Worm (Caenorhabditis elegans) whole organism, young adult: ENCODE measurements around the gene spr-3.

Source experiments
- T26A5.8 ChIP-seq: sonication (generic microtip); optimal IDR thresholded peaks from 2 replicates; lab custom pipeline; 2016; ENCODE audit warnings: missing genetic modification characterization, missing compliant biosample characterization
- Y79H2A.3 ChIP-seq: fragments of 200-800 bp; sonication (Bioruptor generic); conservative IDR thresholded peaks from 2 replicates; pipeline ENCODE4 v1.3.6; 2022; ENCODE audit warnings: missing genetic modification reagents, missing genetic modification characterization, missing compliant biosample characterization
- attf-3 ChIP-seq: fragments of 200-800 bp; sonication (Bioruptor generic); conservative IDR thresholded peaks from 2 replicates; pipeline ENCODE4 v1.3.6; 2022; ENCODE audit warnings: missing genetic modification reagents, missing genetic modification characterization, missing compliant biosample characterization
- dpl-1 ChIP-seq: fragments of 150-350 bp; optimal IDR thresholded peaks from 2 replicates; lab custom pipeline; 2014; ENCODE audit warnings: missing biosample characterization, missing genetic modification reagents, missing genetic modification characterization
- hsf-1 ChIP-seq: fragments of 200-800 bp; sonication (Bioruptor generic); IDR thresholded peaks from 2 replicates; pipeline ENCODE4 v1.3.6; 2022; ENCODE audit warnings: missing genetic modification reagents, missing genetic modification characterization, missing compliant biosample characterization
- lin-40 ChIP-seq: sonication (generic microtip); optimal IDR thresholded peaks from 2 replicates; lab custom pipeline; 2016; ENCODE audit warnings: missing genetic modification characterization, mild to moderate bottlenecking, missing compliant biosample characterization, missing genotype, missing genetic modification reagents
- lin-54 ChIP-seq: fragments of 200-800 bp; sonication (Bioruptor generic); optimal IDR thresholded peaks from 2 replicates; lab custom pipeline; 2018; ENCODE audit warnings: mild to moderate bottlenecking, missing genetic modification characterization, missing compliant biosample characterization
- pha-4 ChIP-seq: fragments of 150-350 bp; sonication (generic microtip); optimal IDR thresholded peaks from 2 replicates; lab custom pipeline; 2014; ENCODE audit warnings: missing biosample characterization, missing genetic modification reagents, missing genetic modification characterization
- sea-2 ChIP-seq: fragments of 200-800 bp; sonication (Bioruptor generic); IDR thresholded peaks from 2 replicates; pipeline ENCODE4 v1.3.6; 2022; ENCODE audit warnings: missing genetic modification characterization, missing compliant biosample characterization
- xnd-1 ChIP-seq: sonication (generic microtip); optimal IDR thresholded peaks from 2 replicates; lab custom pipeline; 2016; ENCODE audit warnings: missing genotype, missing genetic modification reagents, missing genetic modification characterization, missing compliant biosample characterization

ce11 chrX:4488807-4489336 is 25.0 kb upstream of the spr-3 start, which contains the start of gene ncr-1:
- TF ChIP-seq dpl-1 (no peak), hsf-1 (no peak), lin-40 (no peak), pha-4 (tag; lab: Kevin White, UChicago) (no peak), attf-3 (GFP tag; lab: Robert Waterston, UW) (no peak), T26A5.8 (tag; lab: Kevin White, UChicago) (no peak), sea-2 (GFP tag; lab: Robert Waterston, UW) (no peak), Y79H2A.3 (GFP tag; lab: Robert Waterston, UW) (no peak), lin-54 (GFP tag; lab: Kevin White, UChicago) (no peak), xnd-1 (tag; lab: Kevin White, UChicago) (no peak)
